In the genomic region with DNA sequence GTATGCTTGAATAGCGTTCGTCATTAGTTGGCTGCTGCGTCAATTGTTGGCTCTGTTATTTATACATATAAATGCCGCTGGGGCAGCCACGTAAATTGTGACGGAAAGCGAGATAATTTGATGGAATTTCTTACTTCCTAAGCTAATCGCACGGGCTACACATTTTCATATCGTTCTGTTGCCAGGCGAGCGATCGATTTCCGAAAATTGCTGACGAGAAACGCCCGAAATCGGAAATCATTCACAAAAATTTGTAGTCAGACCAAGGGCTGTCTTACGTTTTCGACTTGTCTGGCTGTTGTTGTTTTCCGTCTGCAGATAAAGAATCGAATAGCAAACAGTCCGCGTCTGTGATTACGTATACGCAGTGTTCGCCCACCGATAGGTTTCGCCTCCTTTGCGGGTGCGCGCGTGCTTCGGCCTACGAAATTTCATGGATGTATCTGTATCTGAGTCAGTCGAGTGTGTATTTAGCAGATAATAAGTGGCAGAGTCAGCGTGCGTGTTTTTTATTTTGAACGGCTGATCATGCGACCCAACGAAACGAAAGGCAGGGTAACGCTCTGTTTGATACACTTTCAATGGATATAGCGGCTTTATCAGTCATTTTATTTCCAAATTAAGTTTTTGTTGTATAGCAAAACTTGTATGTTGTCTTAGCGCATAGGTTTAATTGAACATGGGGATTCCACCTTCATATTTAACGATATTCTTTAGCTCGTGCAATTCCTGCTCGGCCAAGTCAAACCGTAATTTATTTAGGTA, we compare ENCODE assay signal across 2 fruit fly cellular contexts.
A peak's percentile ranks its signal among the peaks of the same experiment; 100 is the strongest.
TF ChIP-seq lines count a peak whose summit lies in the region.

No protein-coding gene starts in this region.

TF ChIP-seq in whole organism, embryonic, 481 proteins besides CTCF, POLR2A, EP300 and RAD21 (continued from another document and continues in another):
- peak; percentile 55 for TF ChIP-seq Asciz (GFP tag; optimal IDR thresholded peaks at IDR 0.05; lab: Kevin White, UChicago)
- TF ChIP-seq ATbp (GFP tag; optimal IDR thresholded peaks at IDR 0.05; lab: Kevin White, UChicago), result peak; percentile 51
- TF ChIP-seq CG17186 (GFP tag; optimal IDR thresholded peaks at IDR 0.05; lab: Kevin White, UChicago), result no peak
- TF ChIP-seq Eip74EF (GFP tag; optimal IDR thresholded peaks at IDR 0.05; lab: Kevin White, UChicago), result peak in 1 of 2 experiments; percentile 80
- peak; percentile 69 for TF ChIP-seq CG9437 (GFP tag; optimal IDR thresholded peaks at IDR 0.05; lab: Kevin White, UChicago)
- TF ChIP-seq CG11723 (GFP tag; optimal IDR thresholded peaks at IDR 0.05; lab: Kevin White, UChicago), result no peak
- peak; percentile 19 for TF ChIP-seq CG17568 (GFP tag; optimal IDR thresholded peaks at IDR 0.05; lab: Kevin White, UChicago)
- peak; percentile 76 for TF ChIP-seq NfI (GFP tag; optimal IDR thresholded peaks at IDR 0.05; lab: Kevin White, UChicago)
- TF ChIP-seq sqz (GFP tag; optimal IDR thresholded peaks at IDR 0.05; lab: Kevin White, UChicago), result peak; percentile 45
- no peak for TF ChIP-seq MTF-1 (GFP tag; optimal IDR thresholded peaks at IDR 0.05; lab: Kevin White, UChicago; ENCODE audit: borderline replicate concordance)
- no peak for TF ChIP-seq Doc2 (GFP tag; IDR thresholded peaks at IDR 0.05; lab: Robert Waterston, UW)
- no peak for TF ChIP-seq gfzf (GFP tag; optimal IDR thresholded peaks at IDR 0.05; lab: Kevin White, UChicago)
- peak; percentile 45; the same call in 1 of the 2 replicates for TF ChIP-seq CG31224 (GFP tag; IDR thresholded peaks at IDR 0.05; lab: Robert Waterston, UW)
- TF ChIP-seq lmd (GFP tag; IDR thresholded peaks at IDR 0.05; lab: Robert Waterston, UW), result peak; percentile 68
- no peak for TF ChIP-seq Spps (tag; optimal IDR thresholded peaks at IDR 0.05; lab: Kevin White, UChicago)
- no peak for TF ChIP-seq mld (GFP tag; IDR thresholded peaks at IDR 0.05; lab: Robert Waterston, UW; ENCODE audit: partially characterized antibody)
- TF ChIP-seq Sin3A (optimal IDR thresholded peaks at IDR 0.05; lab: Kevin White, UChicago), result no peak
- TF ChIP-seq dati (GFP tag; IDR thresholded peaks at IDR 0.05; lab: Robert Waterston, UW), result no peak
- peak; percentile 67 for TF ChIP-seq CG12659 (GFP tag; optimal IDR thresholded peaks at IDR 0.05; lab: Kevin White, UChicago)
- 0 out of 3 replicates have a peak, but pooled peaks have one; percentile 29 for TF ChIP-seq CG11695 (GFP tag; IDR thresholded peaks at IDR 0.05; lab: Robert Waterston, UW)
- TF ChIP-seq chinmo (GFP tag; IDR thresholded peaks at IDR 0.05; lab: Robert Waterston, UW; ENCODE audit: partially characterized antibody), result peak; percentile 89; the same call in 3 of the 4 replicates
- peak; percentile 52 for TF ChIP-seq Chrac-16 (GFP tag; optimal IDR thresholded peaks at IDR 0.05; lab: Kevin White, UChicago)
- TF ChIP-seq Jarid2 (GFP tag; optimal IDR thresholded peaks at IDR 0.05; lab: Kevin White, UChicago), result peak; percentile 58
- TF ChIP-seq CG1529 (GFP tag; optimal IDR thresholded peaks at IDR 0.05; lab: Kevin White, UChicago), result peak; percentile 37
- peak; percentile 82 for TF ChIP-seq CG15269 (tag; optimal IDR thresholded peaks at IDR 0.05; lab: Kevin White, UChicago)
- TF ChIP-seq NC2β (GFP tag; optimal IDR thresholded peaks at IDR 0.05; lab: Kevin White, UChicago), result no peak
- no peak for TF ChIP-seq chn (GFP tag; optimal IDR thresholded peaks at IDR 0.05; lab: Kevin White, UChicago)
- TF ChIP-seq z (GFP tag; IDR thresholded peaks at IDR 0.05; lab: Robert Waterston, UW), result no peak
- TF ChIP-seq ken (GFP tag; IDR thresholded peaks at IDR 0.05; lab: Robert Waterston, UW), result peak; percentile 51; the same call in 1 of the 3 replicates
- TF ChIP-seq slbo (GFP tag; IDR thresholded peaks at IDR 0.05; lab: Robert Waterston, UW), result peak; percentile 83
- peak; percentile 39 for TF ChIP-seq Mad (GFP tag; optimal IDR thresholded peaks at IDR 0.05; lab: Kevin White, UChicago)
- peak; percentile 62 for TF ChIP-seq phol (tag; optimal IDR thresholded peaks at IDR 0.05; lab: Kevin White, UChicago)
- peak; percentile 42 for TF ChIP-seq salm (tag; optimal IDR thresholded peaks at IDR 0.05; lab: Kevin White, UChicago)
- peak; percentile 50 for TF ChIP-seq emc (GFP tag; optimal IDR thresholded peaks at IDR 0.05; lab: Kevin White, UChicago)
- TF ChIP-seq Hey (tag; optimal IDR thresholded peaks at IDR 0.05; lab: Kevin White, UChicago), result peak; percentile 59
- TF ChIP-seq CG43689 (GFP tag; IDR thresholded peaks at IDR 0.05; lab: Robert Waterston, UW), result no peak
- TF ChIP-seq CG12744 (GFP tag; optimal IDR thresholded peaks at IDR 0.05; lab: Kevin White, UChicago), result no peak
- TF ChIP-seq CG12769 (tag; optimal IDR thresholded peaks at IDR 0.05; lab: Kevin White, UChicago), result peak; percentile 60
- TF ChIP-seq CG15479 (GFP tag; optimal IDR thresholded peaks at IDR 0.05; lab: Kevin White, UChicago), result no peak
- peak; percentile 27 for TF ChIP-seq Atf3 (GFP tag; optimal IDR thresholded peaks at IDR 0.05; lab: Kevin White, UChicago)
- no peak for TF ChIP-seq pzg (GFP tag; optimal IDR thresholded peaks at IDR 0.05; lab: Kevin White, UChicago)
- no peak for TF ChIP-seq ssp (GFP tag; IDR thresholded peaks at IDR 0.05; lab: Robert Waterston, UW)
- TF ChIP-seq Myb (GFP tag; optimal IDR thresholded peaks at IDR 0.05; lab: Kevin White, UChicago), result peak; percentile 59
- TF ChIP-seq Ssrp (tag; optimal IDR thresholded peaks at IDR 0.05; lab: Kevin White, UChicago), result peak; percentile 48
- peak; percentile 74 for TF ChIP-seq Meics (GFP tag; optimal IDR thresholded peaks at IDR 0.05; lab: Kevin White, UChicago)
- peak; percentile 26 for TF ChIP-seq gro (GFP tag; optimal IDR thresholded peaks at IDR 0.05; lab: Kevin White, UChicago)
- TF ChIP-seq CG12391 (tag; optimal IDR thresholded peaks at IDR 0.05; lab: Kevin White, UChicago), result peak; percentile 65
- peak; percentile 80 for TF ChIP-seq BtbVII (GFP tag; optimal IDR thresholded peaks at IDR 0.05; lab: Kevin White, UChicago)
- no peak for TF ChIP-seq CG6791 (GFP tag; IDR thresholded peaks at IDR 0.05; lab: Robert Waterston, UW; ENCODE audit: partially characterized antibody)
- TF ChIP-seq CG8388 (GFP tag; optimal IDR thresholded peaks at IDR 0.05; lab: Kevin White, UChicago), result peak; percentile 50
- TF ChIP-seq Dll (GFP tag; IDR thresholded peaks at IDR 0.05; lab: Robert Waterston, UW; ENCODE audit: partially characterized antibody), result 0 out of 4 replicates have a peak, but pooled peaks have one; percentile 37
- TF ChIP-seq CG17802 (tag; optimal IDR thresholded peaks at IDR 0.05; lab: Kevin White, UChicago), result no peak
- no peak for TF ChIP-seq CG5953 (GFP tag; IDR thresholded peaks at IDR 0.05; lab: Robert Waterston, UW)
- TF ChIP-seq CG10543 (GFP tag; optimal IDR thresholded peaks at IDR 0.05; lab: Kevin White, UChicago), result peak; percentile 97
- peak; percentile 58; the same call in 2 of the 4 replicates for TF ChIP-seq Gug (GFP tag; IDR thresholded peaks at IDR 0.05; lab: Robert Waterston, UW)
- peak; percentile 44; the same call in 1 of the 2 replicates for TF ChIP-seq CG6272 (GFP tag; IDR thresholded peaks at IDR 0.05; lab: Robert Waterston, UW)
- peak; percentile 58 for TF ChIP-seq Adf1 (GFP tag; IDR thresholded peaks at IDR 0.05; lab: Robert Waterston, UW)
- peak; percentile 72 for TF ChIP-seq esg (GFP tag; conservative IDR thresholded peaks at IDR 0.05; lab: Robert Waterston, UW)
- no peak for TF ChIP-seq CG10321 (GFP tag; IDR thresholded peaks at IDR 0.05; lab: Robert Waterston, UW)

TF ChIP-seq in whole organism, prepupa, 60 proteins besides CTCF, POLR2A, EP300 and RAD21 (continued from another document):
- TF ChIP-seq CG10631 (GFP tag; optimal IDR thresholded peaks at IDR 0.05; lab: Kevin White, UChicago), result no peak
- no peak for TF ChIP-seq fd59A (GFP tag; optimal IDR thresholded peaks at IDR 0.05; lab: Kevin White, UChicago)
- peak; percentile 26 for TF ChIP-seq Hr39 (GFP tag; optimal IDR thresholded peaks at IDR 0.05; lab: Kevin White, UChicago)
- peak; percentile 3 for TF ChIP-seq CG34406 (GFP tag; optimal IDR thresholded peaks at IDR 0.05; lab: Kevin White, UChicago)
